Fruit fly (Drosophila melanogaster): Measurements from ENCODE around the gene CG5568.
A peak's percentile ranks its signal among the peaks of the same experiment; 100 is the strongest.

Gene CG5568

DNA sequence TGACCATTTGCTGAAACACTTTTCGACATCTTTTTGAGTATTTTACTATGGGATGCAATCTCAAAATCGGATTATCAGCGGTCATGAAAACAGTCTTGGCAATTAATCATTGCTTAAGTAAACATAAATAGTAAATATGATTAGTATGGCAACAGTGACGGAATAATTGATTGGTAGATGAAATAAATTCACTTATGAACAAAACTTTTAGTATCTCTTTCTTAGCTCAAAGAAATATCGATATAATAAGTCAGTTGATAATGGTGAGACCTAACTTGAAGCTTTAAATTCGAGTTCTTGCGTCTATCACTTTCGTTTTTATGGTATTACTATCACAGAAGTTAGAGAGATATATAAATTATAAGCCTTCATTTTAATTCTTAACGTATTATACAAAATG, at the start of gene CG5568:
TSS of gene CG5568 (plus strand) at position 301 of the 400 bp plus-strand sequence.
- TF ChIP-seq noc (tag; optimal IDR thresholded peaks at IDR 0.05) = no peak

DNA sequence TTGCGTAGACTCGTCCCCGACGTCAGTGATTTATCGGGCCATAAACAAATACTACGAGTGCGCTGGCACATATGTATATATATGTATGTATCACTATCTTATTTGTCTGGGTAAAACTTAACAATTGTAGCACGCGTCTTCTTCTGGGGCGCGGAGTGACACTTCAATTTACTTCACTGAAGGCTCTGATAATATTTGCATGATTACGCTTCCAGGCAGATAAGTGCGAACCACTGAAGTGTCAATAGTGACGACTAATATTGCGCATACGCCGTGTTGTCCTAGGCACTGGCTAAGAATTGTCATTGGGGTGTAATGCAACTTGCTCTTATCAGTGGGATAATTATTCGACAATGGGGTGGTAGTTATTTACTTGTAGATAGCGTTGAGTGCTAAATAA, 49.8 kb upstream of the CG5568 start:
- no peak for TF ChIP-seq noc (tag; optimal IDR thresholded peaks at IDR 0.05)

DNA sequence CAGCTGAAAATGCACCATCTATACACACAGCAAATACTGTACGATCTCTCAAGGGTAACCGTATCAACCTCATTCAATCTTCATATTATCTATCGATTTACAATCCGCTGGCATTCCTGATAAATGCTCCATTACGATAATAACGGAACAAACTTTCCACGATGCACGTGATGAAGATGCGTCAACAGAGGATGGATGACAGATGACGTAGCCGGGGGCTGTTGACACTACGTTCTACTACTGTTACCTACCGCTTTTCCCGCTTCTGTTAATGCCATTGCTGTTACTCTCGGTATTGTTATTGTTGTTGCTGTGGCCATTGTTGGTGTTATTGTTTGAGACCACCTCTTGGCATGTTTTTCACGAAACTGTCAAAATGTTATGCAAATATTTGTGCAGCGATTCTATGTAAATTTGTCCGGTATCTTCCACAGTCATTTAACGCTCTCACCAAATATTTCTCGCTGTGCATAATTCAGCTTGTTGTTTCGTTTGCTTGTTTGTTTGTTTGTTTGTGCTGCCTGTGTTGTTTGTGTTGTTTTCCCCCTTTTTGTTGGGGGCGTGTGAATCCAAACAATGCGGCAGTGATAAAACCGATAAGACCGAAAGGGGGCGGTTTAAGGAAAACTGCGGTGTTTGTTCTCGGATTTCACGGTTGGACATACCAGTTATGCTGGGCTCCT, 47.4 kb upstream of the CG5568 start:
- peak; percentile 46 for TF ChIP-seq noc (tag; optimal IDR thresholded peaks at IDR 0.05)

DNA sequence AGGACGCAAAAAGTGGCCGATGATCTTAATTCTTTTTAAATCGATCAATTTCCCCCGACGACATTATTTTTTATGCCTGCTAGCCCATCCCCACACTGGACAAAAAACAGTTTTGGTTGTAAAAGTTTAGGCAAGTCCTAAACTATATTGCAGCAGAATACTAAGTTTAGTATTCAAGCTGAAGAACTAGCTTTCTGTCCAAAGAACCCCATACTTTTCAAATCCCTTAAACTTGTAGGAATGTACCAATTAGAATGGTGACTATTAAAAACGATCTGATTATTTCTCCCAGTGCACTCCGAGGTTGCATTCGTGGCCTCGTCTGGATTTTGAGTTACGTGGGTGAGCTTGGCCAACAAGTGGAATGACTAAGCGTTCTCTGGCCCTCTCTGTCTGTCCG, 45.8 kb upstream of the CG5568 start:
- TF ChIP-seq noc (tag; optimal IDR thresholded peaks at IDR 0.05) = no peak

DNA sequence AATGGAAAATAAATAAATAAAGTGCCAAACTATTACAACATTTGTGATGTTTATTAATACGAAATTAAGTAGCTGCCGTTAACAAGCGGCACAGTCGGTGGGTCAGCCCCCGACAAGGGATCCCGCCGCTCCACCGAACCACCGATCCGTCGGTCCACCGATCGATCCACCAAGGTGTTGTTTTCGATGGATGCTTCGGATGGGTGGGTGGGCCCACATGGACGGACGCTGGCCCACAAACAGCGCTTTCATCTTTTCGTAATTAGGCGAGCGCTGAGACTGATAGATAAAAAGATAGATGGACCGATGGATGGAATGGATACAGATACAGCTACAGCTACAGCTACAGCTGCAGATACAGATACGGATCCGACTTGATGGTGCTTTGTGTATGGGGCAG, 43.0 kb upstream of the CG5568 start:
- no peak for TF ChIP-seq noc (tag; optimal IDR thresholded peaks at IDR 0.05)

DNA sequence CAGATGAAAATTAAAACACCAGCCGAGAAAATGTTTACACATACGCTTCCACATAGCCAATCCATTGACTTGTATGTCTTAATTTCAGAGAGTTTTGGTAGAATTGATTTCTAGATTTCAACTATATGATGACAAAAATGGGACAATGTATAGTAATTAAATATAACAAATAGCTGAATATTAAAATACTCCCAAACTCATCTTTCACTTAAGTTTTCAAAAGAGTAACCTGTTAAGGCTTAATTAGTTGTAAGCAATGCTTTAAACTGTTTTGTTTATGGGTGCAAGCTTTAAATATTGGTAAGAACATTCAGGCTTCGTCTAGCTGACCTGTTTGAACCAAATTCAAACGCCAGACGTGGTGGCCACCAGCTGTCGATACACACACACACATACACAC, 42.6 kb upstream of the CG5568 start:
- TF ChIP-seq noc (tag; optimal IDR thresholded peaks at IDR 0.05) = no peak

DNA sequence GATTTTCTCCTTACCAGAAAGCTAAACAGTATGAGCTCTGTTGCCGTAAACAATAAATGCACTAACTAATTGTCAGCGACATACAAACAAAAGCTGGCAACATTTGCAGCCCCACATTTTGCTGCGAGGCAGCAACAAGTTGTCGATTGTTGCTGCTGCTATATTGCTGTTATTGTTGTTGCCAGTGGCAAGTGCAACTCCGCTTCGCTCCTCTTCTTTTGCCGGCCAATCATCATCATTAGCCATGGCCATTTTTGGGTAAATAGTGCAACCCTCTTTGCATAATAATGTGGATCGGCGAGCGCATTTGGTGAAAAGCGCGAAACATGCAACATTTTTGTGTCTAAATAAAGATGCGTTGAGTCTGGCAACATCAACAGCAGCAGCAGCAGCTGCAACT, 40.7 kb upstream of the CG5568 start:
- TF ChIP-seq noc (tag; optimal IDR thresholded peaks at IDR 0.05) = no peak

DNA sequence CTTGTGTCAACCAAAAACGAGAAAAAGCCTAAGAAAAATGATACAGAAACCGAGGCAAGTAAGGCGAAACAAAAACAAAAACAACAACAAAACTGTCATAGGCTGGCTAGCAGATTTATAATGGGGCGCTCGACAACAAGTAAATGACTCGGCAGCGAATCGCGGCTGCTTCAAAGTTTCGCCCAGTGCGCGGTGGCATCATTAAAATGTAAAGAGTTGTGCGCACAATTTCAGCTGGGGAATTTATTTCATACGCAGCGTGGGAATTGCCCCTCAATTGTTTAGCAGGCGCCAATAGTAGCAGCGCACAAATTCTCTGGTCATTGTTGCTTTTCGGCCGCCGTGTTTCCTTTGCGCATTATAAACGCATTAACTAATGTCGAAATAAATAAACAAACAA, 39.4 kb upstream of the CG5568 start:
- no peak for TF ChIP-seq noc (tag; optimal IDR thresholded peaks at IDR 0.05)

DNA sequence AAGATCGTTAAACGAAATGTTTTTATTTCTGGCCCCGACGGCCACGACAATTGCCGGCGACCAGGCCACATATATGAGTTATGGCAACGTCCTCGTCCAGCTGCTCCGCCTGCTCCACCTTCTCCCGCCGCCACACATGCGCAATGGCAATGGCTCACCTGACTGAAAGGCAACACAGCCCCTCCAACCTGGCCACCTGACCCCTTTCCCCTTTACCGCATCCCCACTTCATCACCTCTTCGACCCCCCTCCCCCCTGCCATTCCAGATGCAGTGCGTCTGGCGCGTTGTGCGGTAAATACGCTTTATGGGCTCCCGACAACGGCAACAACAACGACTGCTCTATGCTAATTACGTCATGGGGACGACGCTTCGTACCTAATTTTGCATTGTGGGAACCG, 37.5 kb upstream of the CG5568 start:
- TF ChIP-seq noc (tag; optimal IDR thresholded peaks at IDR 0.05) = no peak

DNA sequence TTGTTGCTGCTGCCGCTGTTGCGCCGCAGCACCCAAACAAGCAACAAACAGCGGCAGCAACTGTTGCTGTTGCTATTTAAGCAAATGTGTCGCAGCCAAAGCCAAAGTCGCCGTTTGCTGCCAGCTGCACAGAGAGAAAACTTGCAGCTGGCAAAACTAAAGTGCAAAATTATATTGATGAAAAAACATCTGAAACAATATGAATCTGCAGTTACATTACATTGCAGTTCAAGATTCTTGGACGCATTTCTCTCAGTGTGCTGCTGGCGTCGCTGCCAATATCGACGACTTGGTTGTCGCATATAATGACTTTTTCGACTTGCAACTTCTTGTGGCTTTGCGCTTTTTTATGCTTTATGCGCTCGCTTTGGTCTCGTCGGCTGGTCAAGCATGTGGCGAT, 37.1 kb upstream of the CG5568 start:
- no peak for TF ChIP-seq noc (tag; optimal IDR thresholded peaks at IDR 0.05)

DNA sequence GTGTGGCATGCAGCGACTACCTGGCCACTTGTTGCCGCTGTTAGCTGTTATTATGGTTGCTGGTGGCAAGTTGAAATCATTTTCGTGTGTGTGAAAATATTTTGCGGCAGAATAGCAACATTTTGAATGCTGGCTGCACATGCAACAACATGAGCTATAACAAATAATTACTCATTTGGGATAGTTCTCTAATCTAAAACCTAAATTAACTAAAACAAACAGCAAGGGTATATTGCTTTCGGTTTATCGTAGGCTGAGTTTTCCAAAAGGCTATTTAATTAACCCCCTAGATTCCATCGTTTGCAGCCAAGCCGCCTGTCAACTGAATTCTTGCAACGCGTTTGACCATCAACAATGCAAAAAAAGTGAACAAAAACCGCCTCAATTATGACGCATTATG, 36.5 kb upstream of the CG5568 start:
- no peak for TF ChIP-seq noc (tag; optimal IDR thresholded peaks at IDR 0.05)

DNA sequence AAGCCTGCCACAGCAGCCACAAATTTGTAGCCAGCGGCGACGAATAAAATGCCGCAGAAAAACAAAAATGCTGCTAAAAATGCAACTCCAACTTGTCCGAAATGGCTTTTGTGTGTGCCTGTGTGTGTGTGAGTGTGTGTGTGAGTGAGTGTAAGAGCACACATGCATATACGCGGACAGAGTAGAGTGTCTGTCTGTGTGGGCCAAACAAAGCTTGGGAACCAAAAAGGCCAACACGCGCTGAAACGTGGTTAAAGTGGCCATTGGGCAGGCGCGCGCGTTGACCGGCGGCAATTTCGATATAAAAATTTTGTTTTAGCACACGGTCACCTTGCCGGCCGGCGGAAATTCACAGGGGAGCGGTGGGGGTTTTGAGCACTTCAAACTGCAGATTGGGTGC, 35.9 kb upstream of the CG5568 start:
- no peak for TF ChIP-seq noc (tag; optimal IDR thresholded peaks at IDR 0.05)

DNA sequence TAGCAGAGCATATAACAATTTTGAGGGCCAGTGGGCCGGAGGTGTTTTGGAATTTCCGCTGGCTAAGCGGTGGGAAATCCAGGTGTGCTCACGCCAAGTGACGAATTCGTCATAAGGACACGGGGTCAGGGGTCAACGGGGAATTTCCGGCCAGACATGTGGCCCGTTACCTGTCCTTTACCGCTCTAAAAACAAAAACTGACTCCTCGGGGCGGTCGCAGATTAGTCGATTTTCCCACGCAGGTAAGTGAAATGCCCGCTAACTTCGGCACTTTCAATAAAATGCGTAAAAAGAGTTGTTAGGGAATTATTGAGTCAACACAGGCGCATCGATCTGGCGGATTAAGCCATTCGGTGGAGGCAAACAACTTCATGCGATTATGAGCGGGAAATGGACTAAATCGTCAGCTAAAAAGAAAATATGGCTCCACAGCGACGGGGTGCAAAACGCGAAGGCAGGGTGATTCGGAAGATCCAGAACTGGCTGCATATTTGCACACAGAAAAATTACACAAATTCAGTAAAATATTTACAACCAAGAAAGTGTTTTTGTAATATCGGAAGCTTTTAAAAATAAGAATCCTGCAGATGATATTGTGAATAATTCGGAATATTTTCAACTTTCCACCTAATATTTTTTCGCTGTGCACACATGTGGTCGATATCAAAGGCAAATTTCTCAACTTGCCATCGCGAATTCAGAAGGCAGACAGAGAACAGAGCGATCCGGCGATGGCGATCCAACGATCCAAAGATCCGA, 35.2 kb upstream of the CG5568 start:
- TF ChIP-seq noc (tag; optimal IDR thresholded peaks at IDR 0.05) = no peak

DNA sequence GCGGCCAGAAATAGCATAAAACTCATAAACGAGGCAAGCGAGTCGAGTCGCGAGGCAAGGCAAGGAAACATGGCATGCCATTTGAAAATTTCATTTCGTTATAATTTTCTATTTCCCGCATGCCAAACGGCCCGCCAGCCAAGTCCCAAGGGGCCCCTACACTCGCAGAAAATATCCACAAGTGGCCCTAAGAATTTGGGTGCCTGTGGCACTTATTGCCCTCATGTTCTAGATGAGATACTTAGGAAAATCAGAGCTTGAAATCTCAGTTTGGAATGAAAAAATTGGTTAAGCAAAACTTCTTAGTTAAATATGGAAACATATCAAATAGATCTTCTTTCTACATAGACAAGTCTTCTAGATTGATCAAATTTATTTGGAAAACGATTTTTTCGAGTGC, 33.0 kb upstream of the CG5568 start:
- no peak for TF ChIP-seq noc (tag; optimal IDR thresholded peaks at IDR 0.05)

DNA sequence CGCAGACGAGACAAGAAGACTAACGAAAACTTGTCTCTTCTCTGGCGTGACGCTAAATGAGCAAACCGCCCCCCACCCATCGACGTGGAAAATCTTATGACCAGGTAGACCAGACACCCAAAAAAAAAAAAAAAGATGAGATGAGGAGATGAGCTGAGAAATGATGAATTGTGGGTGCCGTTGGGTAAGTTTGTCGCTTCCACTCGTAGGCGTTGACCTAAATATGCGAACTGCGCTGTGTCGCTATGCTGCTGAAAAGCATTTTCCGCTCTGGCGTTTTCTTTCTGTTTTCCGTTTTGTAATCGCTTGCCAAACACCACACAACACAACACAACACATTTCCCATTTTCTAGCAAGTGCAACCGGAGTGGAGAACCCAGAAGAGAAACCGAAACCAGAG, 32.4 kb upstream of the CG5568 start:
- no peak for TF ChIP-seq noc (tag; optimal IDR thresholded peaks at IDR 0.05)

DNA sequence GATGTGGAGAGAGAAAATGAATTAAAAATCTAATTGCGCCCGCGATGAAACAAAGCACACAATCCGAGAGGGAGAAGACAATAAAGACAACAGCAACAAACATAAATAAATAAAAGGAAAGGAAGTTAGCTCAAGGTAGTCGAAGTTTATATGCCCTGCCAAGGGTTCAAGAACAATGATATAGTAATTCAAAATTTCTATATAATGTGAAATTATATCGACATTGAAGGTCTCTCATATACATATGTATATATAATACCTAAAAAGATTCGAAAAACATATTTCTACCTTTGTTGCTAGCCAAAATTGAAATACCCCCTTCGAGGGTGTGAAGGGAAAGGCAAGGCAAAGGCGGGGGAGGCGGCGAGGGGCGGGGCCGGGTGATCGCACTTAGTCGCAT, 30.5 kb upstream of the CG5568 start:
- no peak for TF ChIP-seq noc (tag; optimal IDR thresholded peaks at IDR 0.05)

DNA sequence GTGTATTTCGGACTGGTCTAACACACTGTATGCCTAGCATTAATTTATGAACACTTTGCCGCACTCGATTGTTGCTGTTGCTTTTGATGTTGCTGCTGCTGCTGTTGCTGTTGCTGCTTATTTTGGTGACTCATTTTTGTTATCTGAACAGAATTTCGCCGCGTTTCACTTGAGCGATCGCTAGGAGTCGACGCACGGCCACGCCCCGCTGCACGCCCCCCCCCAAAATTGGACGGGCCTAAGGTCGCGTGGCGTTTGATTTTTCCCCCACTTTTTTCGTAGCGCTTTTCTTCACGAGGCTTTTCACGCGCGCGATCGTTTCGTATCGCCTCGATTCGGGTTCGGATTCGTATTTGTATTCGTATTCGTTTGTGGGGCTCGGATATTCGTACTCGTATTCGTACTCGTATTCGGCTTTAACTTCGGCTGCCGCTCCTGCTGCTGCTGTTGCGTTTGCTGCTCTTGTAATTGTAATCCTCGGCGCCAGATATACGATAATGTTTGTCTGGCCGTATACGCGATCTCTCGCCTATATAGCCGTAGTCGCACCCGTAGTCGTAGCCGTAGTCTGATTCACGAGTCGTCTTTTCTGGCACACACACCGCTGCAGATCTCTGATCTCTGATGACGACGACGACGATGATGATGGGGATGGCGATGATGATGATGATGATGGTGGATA, 27.3 kb upstream of the CG5568 start:
- TF ChIP-seq noc (tag; optimal IDR thresholded peaks at IDR 0.05) = no peak

Data from whole organism, larva.